Worm (Caenorhabditis elegans) whole organism, L2 larva: Measurements from ENCODE around the gene pqn-63.

Experiments used
- crh-2 ChIP-seq: sonication (generic microtip); optimal IDR thresholded peaks from 2 replicates; lab custom pipeline; 2017; ENCODE audit warnings: missing biosample characterization, missing genetic modification characterization
- elt-3 ChIP-seq: sonication (generic microtip); optimal IDR thresholded peaks from 2 replicates; lab custom pipeline; 2017; ENCODE audit warnings: missing biosample characterization, missing genetic modification characterization
- nhr-237 ChIP-seq: fragments of 150-350 bp; optimal IDR thresholded peaks from 2 replicates; lab custom pipeline; 2014; ENCODE audit warnings: missing biosample characterization, missing genetic modification characterization
- nhr-77 ChIP-seq: fragments of 150-350 bp; optimal IDR thresholded peaks from 2 replicates; lab custom pipeline; 2014; ENCODE audit warnings: missing biosample characterization, missing genetic modification characterization

DNA sequence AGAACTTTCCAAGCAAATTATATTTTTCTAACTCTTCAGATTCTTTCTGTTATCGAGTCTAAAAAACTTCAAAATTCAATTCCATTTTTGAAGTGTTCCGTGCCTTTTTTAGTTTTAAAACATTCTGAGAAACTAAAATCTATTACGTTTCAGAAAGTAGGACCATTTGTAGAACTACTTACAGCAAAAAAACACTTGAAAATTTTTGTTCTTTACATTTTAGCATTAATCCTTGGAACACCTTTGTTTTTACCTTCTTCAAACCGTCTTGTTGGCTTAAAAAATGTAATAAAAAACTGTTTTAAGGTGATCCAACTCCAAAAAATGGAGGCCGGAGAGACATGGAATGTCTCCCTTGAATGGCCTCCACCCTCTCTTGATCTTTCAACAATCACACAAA is 7.6 kb upstream of the pqn-63 start, which contains the start of gene dop-2:
- no peak for TF ChIP-seq crh-2
- TF ChIP-seq nhr-237 (tag; lab: Kevin White, UChicago), result no peak
- no peak for TF ChIP-seq nhr-77 (tag; lab: Kevin White, UChicago)
- no peak for TF ChIP-seq elt-3
